Worm (Caenorhabditis elegans) whole organism, L1 larva: ENCODE data around the gene gem-1.

Source experiments
- C04F5.9 ChIP-seq: sonication (generic microtip); optimal IDR thresholded peaks from 2 replicates; lab custom pipeline; 2016; ENCODE audit warnings: missing genetic modification characterization, missing compliant biosample characterization
- C16A3.4 ChIP-seq: fragments of 150-350 bp; optimal IDR thresholded peaks from 2 replicates; lab custom pipeline; 2014; ENCODE audit warnings: missing biosample characterization, missing genetic modification characterization
- F16B12.6 ChIP-seq: fragments of 150-350 bp; optimal IDR thresholded peaks from 2 replicates; lab custom pipeline; 2014; ENCODE audit warnings: missing biosample characterization, missing genetic modification characterization
- Y116A8C.19 ChIP-seq: sonication (generic microtip); optimal IDR thresholded peaks from 2 replicates; lab custom pipeline; 2016; ENCODE audit warnings: missing compliant biosample characterization, missing genetic modification characterization, borderline replicate concordance
- alr-1 ChIP-seq: fragments of 200-800 bp; sonication (Bioruptor generic); optimal IDR thresholded peaks from 2 replicates; lab custom pipeline; 2018; ENCODE audit warnings: borderline replicate concordance, mild to moderate bottlenecking, missing genetic modification characterization, missing compliant biosample characterization
- blmp-1 ChIP-seq: fragments of 150-350 bp; optimal IDR thresholded peaks from 2 replicates; lab custom pipeline; 2014; ENCODE audit warnings: missing biosample characterization, missing genetic modification characterization
- dsc-1 ChIP-seq: sonication (generic microtip); optimal IDR thresholded peaks from 2 replicates; lab custom pipeline; 2016; ENCODE audit warnings: mild to moderate bottlenecking, missing genetic modification characterization, missing compliant biosample characterization
- efl-1 ChIP-seq, 4 experiments: fragments of 150-350 bp; optimal IDR thresholded peaks in 3 of 4; peaks in 1 of 4; 1 replicate in 1 of 4; 2 replicates in 3 of 4; lab custom pipeline; 2014; ENCODE audit warnings: missing biosample characterization in 2 of 4, missing genetic modification characterization in 2 of 4, missing genetic modification reagents in 2 of 4
- elt-3 ChIP-seq, 6 experiments: fragments of 150-350 bp in 1 of 6; sonication (generic microtip); optimal IDR thresholded peaks; 2 replicates each; lab custom pipeline; 2017 to 2018; ENCODE audit warnings: missing biosample characterization in 6 of 6, missing genetic modification characterization in 6 of 6, inconsistent platforms in 1 of 6
- fkh-4 ChIP-seq: sonication (generic microtip); optimal IDR thresholded peaks from 2 replicates; lab custom pipeline; 2016; ENCODE audit warnings: missing compliant biosample characterization, missing genetic modification characterization, borderline replicate concordance
- fkh-8 ChIP-seq: sonication (generic microtip); optimal IDR thresholded peaks from 2 replicates; lab custom pipeline; 2016; ENCODE audit warnings: mild to moderate bottlenecking, missing genetic modification characterization, missing compliant biosample characterization
- grh-1 ChIP-seq: fragments of 200-800 bp; sonication (Bioruptor generic); IDR thresholded peaks from 2 replicates; pipeline ENCODE4 v1.3.6; 2022; ENCODE audit warnings: missing genetic modification reagents, missing genetic modification characterization, missing compliant biosample characterization
- hpl-2 ChIP-seq: fragments of 150-350 bp; optimal IDR thresholded peaks from 2 replicates; lab custom pipeline; 2014; ENCODE audit warnings: missing biosample characterization, missing genetic modification reagents, missing genetic modification characterization
- isw-1 ChIP-seq: fragments of 200-800 bp; sonication (Bioruptor generic); IDR thresholded peaks from 2 replicates; pipeline ENCODE4 v1.3.6; 2022; ENCODE audit warnings: missing genetic modification characterization, missing compliant biosample characterization
- lin-14 ChIP-seq: fragments of 200-800 bp; sonication (Bioruptor generic); optimal IDR thresholded peaks from 2 replicates; lab custom pipeline; 2018; ENCODE audit warnings: mild to moderate bottlenecking, missing genetic modification characterization, moderate library complexity, missing compliant biosample characterization
- lin-15B ChIP-seq: fragments of 150-350 bp; sonication (generic microtip); optimal IDR thresholded peaks from 3 replicates; lab custom pipeline; 2014; ENCODE audit warnings: missing biosample characterization, missing genetic modification characterization
- lsy-2 ChIP-seq, 2 experiments: fragments of 150-350 bp; optimal IDR thresholded peaks; 2 replicates each; lab custom pipeline; 2014; ENCODE audit warnings: missing biosample characterization in 2 of 2, missing genetic modification characterization in 2 of 2
- mdl-1 ChIP-seq, 2 experiments: fragments of 150-350 bp; optimal IDR thresholded peaks; 2 replicates each; lab custom pipeline; 2014 to 2017; ENCODE audit warnings: missing biosample characterization in 2 of 2, missing genetic modification characterization in 2 of 2, inconsistent platforms in 1 of 2
- mep-1 ChIP-seq: fragments of 150-350 bp; optimal IDR thresholded peaks from 2 replicates; lab custom pipeline; 2014; ENCODE audit warnings: missing biosample characterization, missing genetic modification characterization
- nhr-11 ChIP-seq: fragments of 150-350 bp; optimal IDR thresholded peaks from 2 replicates; lab custom pipeline; 2014; ENCODE audit warnings: missing biosample characterization, missing genetic modification characterization
- nhr-12 ChIP-seq: sonication (generic microtip); optimal IDR thresholded peaks from 2 replicates; lab custom pipeline; 2017; ENCODE audit warnings: missing biosample characterization, missing genetic modification characterization
- nhr-19 ChIP-seq: fragments of 200-800 bp; sonication (Bioruptor generic); conservative IDR thresholded peaks from 2 replicates; pipeline ENCODE4 v1.3.6; 2022; ENCODE audit warnings: missing genetic modification characterization, missing compliant biosample characterization
- nhr-237 ChIP-seq: fragments of 150-350 bp; optimal IDR thresholded peaks from 2 replicates; lab custom pipeline; 2014; ENCODE audit warnings: missing biosample characterization, missing genetic modification characterization
- nhr-28 ChIP-seq: fragments of 150-350 bp; optimal IDR thresholded peaks from 2 replicates; lab custom pipeline; 2014; ENCODE audit warnings: missing biosample characterization, missing genetic modification characterization
- nhr-76 ChIP-seq: sonication (generic microtip); optimal IDR thresholded peaks from 2 replicates; lab custom pipeline; 2017; ENCODE audit warnings: missing biosample characterization, missing genetic modification characterization
- nhr-84 ChIP-seq: sonication (generic microtip); optimal IDR thresholded peaks from 2 replicates; lab custom pipeline; 2017; ENCODE audit warnings: missing biosample characterization, missing genetic modification characterization
- nhr-85 ChIP-seq: sonication (generic microtip); peaks from one replicate; lab custom pipeline; 2016; ENCODE audit warnings: missing genetic modification characterization, inconsistent platforms, missing compliant biosample characterization
- nhr-90 ChIP-seq: sonication (generic microtip); optimal IDR thresholded peaks from 2 replicates; lab custom pipeline; 2016; ENCODE audit warnings: mild to moderate bottlenecking, missing genetic modification characterization, missing compliant biosample characterization; ENCODE audit not compliant: poor library complexity
- pag-3 ChIP-seq: sonication (generic microtip); optimal IDR thresholded peaks from 2 replicates; lab custom pipeline; 2017; ENCODE audit warnings: missing genetic modification characterization, mild to moderate bottlenecking, missing compliant biosample characterization, antibody characterized with exemption, borderline replicate concordance; ENCODE audit not compliant: insufficient read depth
- pax-3 ChIP-seq: fragments of 200-800 bp; sonication (Bioruptor generic); optimal IDR thresholded peaks from 2 replicates; lab custom pipeline; 2018; ENCODE audit warnings: mild to moderate bottlenecking, missing genetic modification characterization, moderate library complexity, missing compliant biosample characterization
- snu-23 ChIP-seq: sonication (generic microtip); optimal IDR thresholded peaks from 2 replicates; lab custom pipeline; 2016; ENCODE audit warnings: missing genetic modification characterization, missing compliant biosample characterization
- sox-4 ChIP-seq: sonication (generic microtip); optimal IDR thresholded peaks from 2 replicates; lab custom pipeline; 2016; ENCODE audit warnings: missing genetic modification characterization, missing compliant biosample characterization
- sptf-1 ChIP-seq: fragments of 150-350 bp; optimal IDR thresholded peaks from 2 replicates; lab custom pipeline; 2014; ENCODE audit warnings: missing biosample characterization, missing genetic modification characterization
- sup-37 ChIP-seq: fragments of 200-800 bp; sonication (Bioruptor generic); optimal IDR thresholded peaks from 2 replicates; lab custom pipeline; 2018; ENCODE audit warnings: mild to moderate bottlenecking, missing genetic modification characterization, missing compliant biosample characterization
- swsn-7 ChIP-seq: sonication (generic microtip); optimal IDR thresholded peaks from 2 replicates; lab custom pipeline; 2016; ENCODE audit warnings: missing genetic modification characterization, missing compliant biosample characterization
- tbx-2 ChIP-seq: sonication (generic microtip); optimal IDR thresholded peaks from 2 replicates; lab custom pipeline; 2016; ENCODE audit warnings: missing genetic modification characterization, missing compliant biosample characterization
- unc-62 ChIP-seq: fragments of 150-350 bp; optimal IDR thresholded peaks from 2 replicates; lab custom pipeline; 2014; ENCODE audit warnings: missing biosample characterization, missing genetic modification reagents, missing genetic modification characterization
- xbp-1 ChIP-seq: sonication (generic microtip); optimal IDR thresholded peaks from 2 replicates; lab custom pipeline; 2016; ENCODE audit warnings: missing genetic modification characterization, missing compliant biosample characterization
- zag-1 ChIP-seq: fragments of 150-350 bp; optimal IDR thresholded peaks from 2 replicates; lab custom pipeline; 2014; ENCODE audit warnings: missing biosample characterization, missing genetic modification characterization
- ztf-11 ChIP-seq, 2 experiments: sonication (generic microtip); optimal IDR thresholded peaks; 2 replicates each; lab custom pipeline; 2016 to 2017; ENCODE audit warnings: missing genetic modification characterization in 2 of 2, missing biosample characterization in 1 of 2, missing compliant biosample characterization in 1 of 2
- ztf-4 ChIP-seq: fragments of 150-350 bp; optimal IDR thresholded peaks from 2 replicates; lab custom pipeline; 2014; ENCODE audit warnings: missing biosample characterization, missing genetic modification characterization

Gene gem-1

DNA sequence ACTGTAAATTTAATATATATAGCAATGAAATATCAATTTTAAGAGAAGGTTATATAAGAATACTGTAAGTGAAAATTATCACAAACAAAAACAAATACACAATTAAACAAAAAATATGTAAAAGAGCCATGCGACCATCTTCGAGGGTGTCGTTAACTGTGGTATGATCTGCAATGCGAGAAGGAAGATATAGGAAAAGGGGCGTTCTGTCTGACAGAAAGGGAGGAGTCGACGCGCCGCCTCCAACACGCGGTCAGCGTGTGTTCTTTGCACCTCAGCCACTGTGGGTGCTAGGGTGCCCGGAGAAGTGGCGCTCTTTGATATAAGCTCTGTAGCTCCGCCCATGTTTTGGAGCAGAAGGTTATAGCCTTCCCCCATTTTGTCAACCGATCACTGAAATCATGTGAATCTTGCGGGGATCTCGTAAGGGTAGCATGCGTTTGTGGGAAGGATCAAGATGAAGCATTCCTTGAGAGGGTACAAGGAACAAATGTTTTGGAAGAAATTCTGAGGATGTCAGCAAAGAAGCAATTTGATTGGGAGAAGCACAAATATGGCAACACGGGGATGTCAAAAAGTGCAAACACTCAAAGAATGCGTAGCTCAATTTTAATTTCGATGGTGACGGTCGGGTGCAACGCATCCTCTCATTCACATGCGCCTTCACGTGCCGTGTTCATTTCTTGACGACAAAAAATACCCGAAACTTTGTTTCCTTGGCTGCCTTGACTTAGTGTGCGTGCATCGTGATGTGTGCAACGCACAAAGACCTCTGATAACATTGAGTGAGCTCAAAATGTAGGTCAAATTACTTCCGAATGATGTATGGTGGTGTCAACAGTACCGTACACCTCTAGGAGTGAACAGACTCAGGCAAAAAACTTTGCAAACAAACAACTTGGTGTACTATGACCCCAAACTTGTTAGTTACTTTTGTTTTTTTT, 25.7 kb downstream of the gem-1 start, which contains the start of gene mxl-3 (continued):
- TF ChIP-seq isw-1 (GFP tag; lab: Robert Waterston, UW) (no peak), nhr-76 (no peak), nhr-11 (tag; lab: Kevin White, UChicago) (peak; percentile 51), sox-4 (tag; lab: Kevin White, UChicago) (no peak), pax-3 (tag; lab: Kevin White, UChicago) (no peak), mdl-1 (tag; optimal IDR thresholded peaks at IDR 0.05; lab: Kevin White, UChicago) (peak in 1 of 2 experiments; percentile 44), swsn-7 (no peak), ztf-4 (tag; lab: Kevin White, UChicago) (peak; percentile 9), tbx-2 (tag; lab: Kevin White, UChicago) (peak; percentile 66), snu-23 (GFP tag; lab: Kevin White, UChicago) (peak; percentile 74), lsy-2 (tag; optimal IDR thresholded peaks at IDR 0.05; lab: Kevin White, UChicago) (peak in 1 of 2 experiments; percentile 18)
- TF ChIP-seq, all 84 proteins: peak for 25

DNA sequence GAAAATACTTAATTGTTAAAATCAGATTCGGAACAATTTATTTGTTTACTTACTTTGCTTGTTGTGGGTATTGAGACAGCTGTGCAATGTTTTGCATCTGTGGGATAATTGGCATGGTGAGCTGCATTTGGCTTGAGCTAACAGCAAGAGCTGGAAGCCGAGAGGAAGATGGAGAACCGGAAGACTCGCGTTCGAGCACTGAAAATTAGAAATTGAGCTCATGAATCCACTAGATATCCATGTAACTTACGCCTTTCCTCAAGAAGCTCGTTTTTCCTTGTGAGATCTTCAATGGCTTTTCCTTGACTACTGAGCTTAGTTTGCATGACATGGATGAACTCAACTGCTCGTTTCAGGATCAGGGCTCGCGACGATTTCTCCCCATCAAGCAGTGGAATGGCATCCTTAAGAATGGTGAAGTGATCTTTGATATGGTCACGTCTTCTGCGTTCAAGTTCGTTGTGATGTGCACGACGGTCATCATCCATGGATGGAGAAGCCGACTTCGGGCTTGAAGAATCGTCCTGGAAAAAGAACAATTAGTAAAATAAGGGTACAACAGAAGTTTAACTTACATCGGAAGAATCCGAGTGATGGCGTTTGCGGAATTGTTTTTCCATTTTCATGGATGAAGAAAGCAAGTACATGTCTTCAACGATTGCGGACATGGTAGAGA, 26.5 kb downstream of the gem-1 start:
- TF ChIP-seq C04F5.9 (tag; lab: Kevin White, UChicago): no peak
- TF ChIP-seq efl-1 (optimal IDR thresholded peaks at IDR 0.05; lab: Kevin White, UChicago): no peak
- TF ChIP-seq efl-1 (GFP tag; optimal IDR thresholded peaks at IDR 0.05 in 1 of 2; lab: Kevin White, UChicago): peak in 1 of 2 experiments; percentile 67

DNA sequence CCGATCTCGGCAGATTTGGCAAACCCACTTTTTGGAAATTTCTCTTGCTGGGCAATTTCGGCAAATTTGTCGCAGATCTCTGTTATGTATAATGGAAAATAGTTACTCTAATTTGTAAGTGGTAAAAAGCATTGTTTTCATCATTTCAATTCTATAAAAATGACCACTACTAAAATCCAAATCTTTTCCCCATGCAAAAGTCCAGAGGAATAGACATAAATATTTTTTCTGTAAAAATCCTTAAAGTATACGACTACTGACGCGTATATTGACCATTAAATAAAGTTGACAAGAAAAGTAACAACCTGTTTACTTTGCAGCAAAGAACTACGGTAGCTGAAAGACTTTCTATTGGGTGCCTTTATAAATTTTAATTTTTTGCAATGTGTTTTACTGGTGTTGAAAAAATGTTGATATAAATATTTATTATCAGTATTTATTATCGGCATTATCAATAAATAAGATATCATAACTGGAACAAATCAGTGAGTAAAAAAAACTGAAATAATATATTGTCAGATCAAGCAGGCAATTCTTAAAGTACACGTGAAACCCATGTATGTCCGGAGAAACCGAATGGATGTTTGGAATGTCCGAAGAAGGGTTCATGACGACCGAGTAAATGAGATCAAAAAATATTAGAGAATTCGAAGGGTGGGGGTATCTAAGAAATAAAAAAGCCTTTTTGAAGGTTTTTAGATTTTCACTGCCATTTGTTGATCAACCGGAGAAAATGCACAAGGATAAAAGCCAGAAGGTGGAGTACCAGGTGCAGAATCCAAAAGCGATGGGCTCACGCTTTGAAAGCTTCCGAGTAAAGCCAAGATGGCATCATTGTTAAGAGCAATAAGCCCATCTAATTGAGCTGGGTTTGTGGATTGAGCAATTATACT, 27.3 kb downstream of the gem-1 start:
- TF ChIP-seq blmp-1 (no peak), swsn-7 (peak; percentile 7), xbp-1 (tag; lab: Kevin White, UChicago) (no peak), C04F5.9 (tag; lab: Kevin White, UChicago) (no peak), nhr-85 (peak; percentile 23), unc-62 (GFP tag; lab: Kevin White, UChicago) (no peak), tbx-2 (tag; lab: Kevin White, UChicago) (peak; percentile 56), nhr-90 (peak; percentile 78), lin-15B (tag; lab: Kevin White, UChicago) (no peak), pax-3 (tag; lab: Kevin White, UChicago) (peak; percentile 11), lin-14 (GFP tag; lab: Kevin White, UChicago) (peak; percentile 18), Y116A8C.19 (tag; lab: Kevin White, UChicago) (no peak), alr-1 (tag; lab: Kevin White, UChicago) (no peak), elt-3 (tag; optimal IDR thresholded peaks at IDR 0.05; lab: Kevin White, UChicago) (peak in 1 of 6 experiments; percentile 62), mdl-1 (tag; optimal IDR thresholded peaks at IDR 0.05; lab: Kevin White, UChicago) (no peak), nhr-12 (tag; lab: Kevin White, UChicago) (no peak), sox-4 (tag; lab: Kevin White, UChicago) (no peak), sptf-1 (no peak), sup-37 (GFP tag; lab: Kevin White, UChicago) (peak; percentile 8), lsy-2 (tag; optimal IDR thresholded peaks at IDR 0.05; lab: Kevin White, UChicago) (peak; percentile 39 to 43), F16B12.6 (no peak), fkh-8 (no peak), nhr-84 (tag; lab: Kevin White, UChicago) (no peak), hpl-2 (peak; percentile 19), zag-1 (tag; lab: Kevin White, UChicago) (no peak), ztf-11 (tag; optimal IDR thresholded peaks at IDR 0.05; lab: Kevin White, UChicago) (peak in 1 of 2 experiments; percentile 6), nhr-11 (tag; lab: Kevin White, UChicago) (no peak), mep-1 (tag; lab: Kevin White, UChicago) (no peak), C16A3.4 (tag; lab: Kevin White, UChicago) (peak; percentile 33), grh-1 (GFP tag; lab: Robert Waterston, UW) (no peak), pag-3 (tag; lab: Kevin White, UChicago) (no peak), nhr-28 (no peak), nhr-19 (GFP tag; lab: Robert Waterston, UW) (peak; percentile 59), dsc-1 (tag; lab: Kevin White, UChicago) (no peak), nhr-237 (tag; lab: Kevin White, UChicago) (no peak), fkh-4 (no peak)
